Fruit fly (Drosophila melanogaster): Measurements from ENCODE around the gene CG32462.

DNA sequence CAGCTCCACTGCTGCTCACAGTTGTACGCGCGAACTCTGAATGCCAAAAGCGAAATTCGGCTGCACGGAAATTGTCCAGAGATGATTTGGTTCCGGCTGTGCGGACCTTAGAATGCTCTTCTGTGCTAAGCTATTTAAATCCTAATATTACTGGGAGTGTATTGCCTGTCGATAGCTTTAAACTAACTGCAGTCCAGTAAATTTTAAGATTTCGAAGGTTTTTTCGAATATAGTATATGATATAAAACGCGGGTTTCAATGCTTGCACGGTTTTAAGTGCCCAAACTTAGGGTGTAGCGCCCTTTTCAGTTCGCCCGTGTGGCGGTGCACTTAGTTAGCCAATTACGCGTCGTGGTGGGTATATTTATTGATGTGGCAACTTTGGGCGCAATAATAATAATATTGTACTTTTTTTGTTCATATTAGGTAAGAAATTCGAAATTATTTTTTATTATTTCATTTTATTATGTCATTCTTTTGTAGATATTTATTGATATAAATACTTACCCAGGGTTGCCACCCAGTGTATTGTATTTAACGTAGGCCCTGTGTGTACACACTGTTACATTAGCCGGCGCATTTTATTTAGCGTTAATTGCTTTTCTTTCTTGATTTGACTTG, 25.5 kb upstream of the CG32462 start, which contains the start of the genes Chro and Ssl1:
- TF ChIP-seq CG8301 (tag; optimal IDR thresholded peaks at IDR 0.05) (peak; percentile 100), CG10348 (GFP tag; IDR thresholded peaks at IDR 0.05) (peak; percentile 99), CG13204 (GFP tag; optimal IDR thresholded peaks at IDR 0.05) (peak; percentile 98), CG9948 (tag; optimal IDR thresholded peaks at IDR 0.05) (peak; percentile 100), CG32121 (GFP tag; IDR thresholded peaks at IDR 0.05) (peak; percentile 100), CG8159 (tag; optimal IDR thresholded peaks at IDR 0.05) (peak; percentile 100), CG14655 (GFP tag; optimal IDR thresholded peaks at IDR 0.05) (peak; percentile 100), EcR (GFP tag; optimal IDR thresholded peaks at IDR 0.05) (peak; percentile 86), Pif1A (GFP tag; optimal IDR thresholded peaks at IDR 0.05) (peak; percentile 100), Ets98B (GFP tag; IDR thresholded peaks at IDR 0.05) (peak; percentile 100), CG4496 (GFP tag; IDR thresholded peaks at IDR 0.05) (peak; percentile 100)

All from whole organism, pupa.